Fruit fly (Drosophila melanogaster) whole organism, embryonic: ENCODE measurements around the gene D1.

Experiments used
- Aef1 ChIP-seq: fragments of 200-800 bp; sonication (Bioruptor generic); IDR thresholded peaks from 3 replicates; pipeline ENCODE4 v1.3.6; 2022; ENCODE audit warnings: missing biosample characterization, missing genetic modification characterization
- B-H1 ChIP-seq: fragments of 200-800 bp; sonication (Bioruptor generic); IDR thresholded peaks from 3 replicates; pipeline ENCODE4 v1.3.6; 2022; ENCODE audit warnings: missing biosample characterization, missing genetic modification characterization
- B-H2 ChIP-seq: fragments of 200-800 bp; sonication (Bioruptor generic); optimal IDR thresholded peaks from 2 replicates; lab custom pipeline; 2018; ENCODE audit warnings: missing biosample characterization, mild to moderate bottlenecking, missing genetic modification characterization
- Bgb ChIP-seq: fragments of 200-800 bp; sonication (Bioruptor generic); IDR thresholded peaks from 2 replicates; pipeline ENCODE4 v1.3.6; 2022; ENCODE audit warnings: missing biosample characterization, missing genetic modification characterization; ENCODE audit not compliant: partially characterized antibody
- C15 ChIP-seq: fragments of 200-800 bp; sonication (Bioruptor generic); IDR thresholded peaks from 3 replicates; pipeline ENCODE4 v1.3.6; 2022; ENCODE audit warnings: missing biosample characterization, missing genetic modification characterization
- CG10147 ChIP-seq: fragments of 200-800 bp; sonication (Bioruptor generic); optimal IDR thresholded peaks from 2 replicates; lab custom pipeline; 2019; ENCODE audit warnings: missing biosample characterization, mild to moderate bottlenecking, missing genetic modification characterization, moderate library complexity
- CG10431 ChIP-seq: fragments of 200-800 bp; sonication (Bioruptor generic); optimal IDR thresholded peaks from 3 replicates; lab custom pipeline; 2018; ENCODE audit warnings: missing biosample characterization, mild to moderate bottlenecking, missing genetic modification characterization
- CG10462 ChIP-seq: fragments of 200-800 bp; sonication (Bioruptor generic); optimal IDR thresholded peaks from 2 replicates; lab custom pipeline; 2016; ENCODE audit warnings: missing biosample characterization, missing genetic modification characterization
- CG10959 ChIP-seq: fragments of 200-800 bp; sonication (Bioruptor generic); IDR thresholded peaks from 2 replicates; pipeline ENCODE4 v1.3.6; 2022; ENCODE audit warnings: missing biosample characterization, missing genetic modification characterization
- CG12155 ChIP-seq: fragments of 200-800 bp; sonication (Bioruptor generic); optimal IDR thresholded peaks from 3 replicates; lab custom pipeline; 2016; ENCODE audit warnings: missing biosample characterization, missing genetic modification characterization
- CG12769 ChIP-seq: fragments of 200-800 bp; sonication (Bioruptor generic); optimal IDR thresholded peaks from 2 replicates; lab custom pipeline; 2019; ENCODE audit warnings: missing biosample characterization, mild to moderate bottlenecking, missing genetic modification characterization, moderate library complexity
- CG17359 ChIP-seq: fragments of 200-800 bp; sonication (Bioruptor generic); optimal IDR thresholded peaks from 3 replicates; lab custom pipeline; 2018; ENCODE audit warnings: missing biosample characterization, mild to moderate bottlenecking, missing genetic modification characterization, moderate library complexity
- CG2712 ChIP-seq: fragments of 200-800 bp; optimal IDR thresholded peaks from 3 replicates; lab custom pipeline; 2019; ENCODE audit warnings: missing biosample characterization, mild to moderate bottlenecking, missing genetic modification characterization, moderate library complexity
- CG30020 ChIP-seq: fragments of 200-800 bp; optimal IDR thresholded peaks from 2 replicates; lab custom pipeline; 2019; ENCODE audit warnings: missing biosample characterization, mild to moderate bottlenecking, missing genetic modification characterization, moderate library complexity
- CG31441 ChIP-seq: fragments of 200-800 bp; sonication (Bioruptor generic); IDR thresholded peaks from 2 replicates; pipeline ENCODE4 v1.3.6; 2022; ENCODE audit warnings: missing biosample characterization, missing genetic modification characterization
- CG3838 ChIP-seq: fragments of 200-800 bp; sonication (Bioruptor generic); optimal IDR thresholded peaks from 3 replicates; lab custom pipeline; 2016; ENCODE audit warnings: missing biosample characterization, missing genetic modification characterization
- CG4820 ChIP-seq: fragments of 200-800 bp; sonication (Bioruptor generic); optimal IDR thresholded peaks from 3 replicates; lab custom pipeline; 2016; ENCODE audit warnings: missing biosample characterization, missing genetic modification characterization
- CG6689 ChIP-seq: fragments of 200-800 bp; sonication (Bioruptor generic); IDR thresholded peaks from 2 replicates; pipeline ENCODE4 v1.3.6; 2022; ENCODE audit warnings: missing biosample characterization, missing genetic modification characterization
- CG7372 ChIP-seq: fragments of 200-800 bp; sonication (Bioruptor generic); IDR thresholded peaks from 2 replicates; pipeline ENCODE4 v1.3.6; 2022; ENCODE audit warnings: missing biosample characterization, missing genetic modification characterization
- CG7556 ChIP-seq: fragments of 200-800 bp; sonication (Bioruptor generic); optimal IDR thresholded peaks from 2 replicates; lab custom pipeline; 2017; ENCODE audit warnings: missing biosample characterization, mild to moderate bottlenecking, missing genetic modification characterization
- CG8281 ChIP-seq: fragments of 200-800 bp; sonication (Bioruptor generic); optimal IDR thresholded peaks from 2 replicates; lab custom pipeline; 2018; ENCODE audit warnings: missing biosample characterization, mild to moderate bottlenecking, missing genetic modification characterization, moderate library complexity
- CG8290 ChIP-seq, 3 experiments: fragments of 200-800 bp; sonication (Bioruptor generic); optimal IDR thresholded peaks; 2 replicates each; lab custom pipeline; 2016 to 2019; ENCODE audit warnings: missing biosample characterization in 3 of 3, missing genetic modification characterization in 3 of 3, mild to moderate bottlenecking in 2 of 3, moderate library complexity in 1 of 3
- CG8359 ChIP-seq: fragments of 200-800 bp; sonication (Bioruptor generic); optimal IDR thresholded peaks from 2 replicates; lab custom pipeline; 2017; ENCODE audit warnings: missing biosample characterization, mild to moderate bottlenecking, missing genetic modification characterization, borderline replicate concordance
- CG8478 ChIP-seq: fragments of >200 bp; optimal IDR thresholded peaks from 2 replicates; lab custom pipeline; 2018
- CG8944 ChIP-seq: fragments of 200-800 bp; sonication (Bioruptor generic); optimal IDR thresholded peaks from 3 replicates; lab custom pipeline; 2016; ENCODE audit warnings: missing biosample characterization, missing genetic modification characterization
- CG9932 ChIP-seq: fragments of 200-800 bp; sonication (Bioruptor generic); IDR thresholded peaks from 2 replicates; pipeline ENCODE4 v1.3.6; 2022; ENCODE audit warnings: missing biosample characterization, missing genetic modification characterization
- Dek ChIP-seq: fragments of 200-800 bp; sonication (Bioruptor generic); optimal IDR thresholded peaks from 3 replicates; lab custom pipeline; 2019; ENCODE audit warnings: missing biosample characterization, mild to moderate bottlenecking, missing genetic modification characterization, moderate library complexity
- Dfd ChIP-seq, 2 experiments: fragments of >200 bp; optimal IDR thresholded peaks; 2 replicates each; lab custom pipeline; 2017; ENCODE audit warnings: missing biosample characterization in 2 of 2, missing genetic modification characterization in 2 of 2
- Ets65A ChIP-seq: fragments of 200-800 bp; sonication (Bioruptor generic); peaks from one replicate; lab custom pipeline; 2016; ENCODE audit warnings: missing biosample characterization, missing genetic modification characterization
- Hey ChIP-seq: fragments of 200-800 bp; sonication (Bioruptor generic); optimal IDR thresholded peaks from 3 replicates; lab custom pipeline; 2018; ENCODE audit warnings: missing biosample characterization, mild to moderate bottlenecking, missing genetic modification characterization
- Hr51 ChIP-seq, 2 experiments: fragments of 200-800 bp; sonication (Bioruptor generic); optimal IDR thresholded peaks; 2 replicates in 1 of 2; 3 replicates in 1 of 2; lab custom pipeline; 2016 to 2018; ENCODE audit warnings: missing biosample characterization in 2 of 2, missing genetic modification characterization in 2 of 2, mild to moderate bottlenecking in 1 of 2, moderate library complexity in 1 of 2
- Ptx1 ChIP-seq: fragments of 200-800 bp; sonication (Bioruptor generic); IDR thresholded peaks from 2 replicates; pipeline ENCODE4 v1.3.6; 2022; ENCODE audit warnings: missing biosample characterization, missing genetic modification characterization
- Six4 ChIP-seq: fragments of 200-800 bp; sonication (Bioruptor generic); optimal IDR thresholded peaks from 2 replicates; lab custom pipeline; 2016; ENCODE audit warnings: missing biosample characterization, missing genetic modification characterization
- Sox102F ChIP-seq: fragments of 200-800 bp; sonication (Bioruptor generic); optimal IDR thresholded peaks from 2 replicates; lab custom pipeline; 2018; ENCODE audit warnings: missing biosample characterization, mild to moderate bottlenecking, missing genetic modification characterization, moderate library complexity
- Xrp1 ChIP-seq: fragments of 200-800 bp; sonication (Bioruptor generic); IDR thresholded peaks from 2 replicates; pipeline ENCODE4 v1.3.6; 2022; ENCODE audit warnings: missing biosample characterization, missing genetic modification characterization
- ase ChIP-seq: fragments of 200-800 bp; sonication (Bioruptor generic); IDR thresholded peaks from 3 replicates; pipeline ENCODE4 v1.3.6; 2022; ENCODE audit warnings: missing biosample characterization, missing genetic modification characterization
- chif ChIP-seq, 2 experiments: fragments of 200-800 bp; sonication (Bioruptor generic); optimal IDR thresholded peaks; 3 replicates each; lab custom pipeline; 2016; ENCODE audit warnings: missing biosample characterization in 2 of 2, missing genetic modification characterization in 2 of 2
- chn ChIP-seq: fragments of 200-800 bp; sonication (Bioruptor generic); optimal IDR thresholded peaks from 2 replicates; lab custom pipeline; 2016; ENCODE audit warnings: missing biosample characterization, missing genetic modification characterization
- dmrt99B ChIP-seq: fragments of 200-800 bp; sonication (Bioruptor generic); optimal IDR thresholded peaks from 2 replicates; lab custom pipeline; 2018; ENCODE audit warnings: missing biosample characterization, mild to moderate bottlenecking, missing genetic modification characterization, moderate library complexity
- eyg ChIP-seq: fragments of 200-800 bp; sonication (Bioruptor generic); optimal IDR thresholded peaks from 3 replicates; lab custom pipeline; 2016; ENCODE audit warnings: missing biosample characterization, missing genetic modification characterization
- fru ChIP-seq: fragments of >200 bp; optimal IDR thresholded peaks from 2 replicates; lab custom pipeline; 2017
- grn ChIP-seq: fragments of 200-800 bp; sonication (Bioruptor generic); optimal IDR thresholded peaks from 3 replicates; lab custom pipeline; 2017; ENCODE audit warnings: missing biosample characterization, missing genetic modification characterization
- kay ChIP-seq: fragments of 200-800 bp; sonication (Bioruptor generic); optimal IDR thresholded peaks from 2 replicates; lab custom pipeline; 2016; ENCODE audit warnings: missing biosample characterization, missing genetic modification characterization
- ken ChIP-seq: fragments of 200-800 bp; sonication (Bioruptor generic); IDR thresholded peaks from 3 replicates; pipeline ENCODE4 v1.3.6; 2022; ENCODE audit warnings: missing biosample characterization, missing genetic modification characterization
- klu ChIP-seq: fragments of 200-800 bp; sonication (Bioruptor generic); IDR thresholded peaks from 2 replicates; pipeline ENCODE4 v1.3.6; 2022; ENCODE audit warnings: missing biosample characterization, missing genetic modification characterization
- lab ChIP-seq: fragments of 200-800 bp; sonication (Bioruptor generic); optimal IDR thresholded peaks from 3 replicates; lab custom pipeline; 2017; ENCODE audit warnings: missing biosample characterization, missing genetic modification characterization, mild to moderate bottlenecking, moderate library complexity, missing genetic modification reagents
- pnt ChIP-seq: fragments of 200-800 bp; sonication (Bioruptor generic); optimal IDR thresholded peaks from 3 replicates; lab custom pipeline; 2016; ENCODE audit warnings: missing biosample characterization, missing genetic modification characterization
- pum ChIP-seq: fragments of 200-800 bp; sonication (Bioruptor generic); optimal IDR thresholded peaks from 2 replicates; lab custom pipeline; 2016; ENCODE audit warnings: missing biosample characterization, missing genetic modification characterization
- ro ChIP-seq: fragments of 200-800 bp; sonication (Bioruptor generic); IDR thresholded peaks from 2 replicates; pipeline ENCODE4 v1.3.6; 2022; ENCODE audit warnings: missing biosample characterization, missing genetic modification characterization
- slou ChIP-seq: fragments of 200-800 bp; sonication (Bioruptor generic); optimal IDR thresholded peaks from 3 replicates; lab custom pipeline; 2016; ENCODE audit warnings: missing biosample characterization, missing genetic modification characterization
- sob ChIP-seq: fragments of 200-800 bp; sonication (Bioruptor generic); IDR thresholded peaks from 2 replicates; pipeline ENCODE4 v1.3.6; 2022; ENCODE audit warnings: missing biosample characterization, missing genetic modification characterization
- trh ChIP-seq: fragments of 200-800 bp; sonication (Bioruptor generic); optimal IDR thresholded peaks from 2 replicates; lab custom pipeline; 2016; ENCODE audit warnings: missing biosample characterization, missing genetic modification characterization

Gene D1

DNA sequence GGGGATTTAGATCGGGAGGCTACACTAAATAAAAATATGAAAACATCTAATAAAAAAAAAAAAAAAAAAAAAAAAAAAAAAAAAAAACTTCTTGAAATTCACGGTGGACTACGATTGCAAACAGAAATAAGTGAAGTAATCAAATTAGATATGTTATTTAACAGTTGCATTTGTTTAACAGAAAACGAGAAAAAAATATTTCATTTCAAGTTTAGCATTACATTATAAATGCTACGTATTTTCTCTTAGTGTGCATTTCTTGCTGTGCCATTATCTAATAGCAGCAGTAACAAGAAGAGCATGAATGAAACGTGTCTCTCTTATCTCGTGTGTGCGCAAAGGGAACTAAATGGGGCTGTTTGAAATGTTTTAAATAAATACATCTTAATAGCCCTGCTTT is 15.6 kb downstream of the D1 start (continued):
- peak; percentile 84 for TF ChIP-seq CG6689 (GFP tag; lab: Robert Waterston, UW)
- TF ChIP-seq CG17359 = peak; percentile 88
- TF ChIP-seq CG7556 (GFP tag; lab: Kevin White, UChicago) = peak; percentile 64
- peak; percentile 54 for TF ChIP-seq CG12155 (GFP tag; lab: Kevin White, UChicago)
- TF ChIP-seq Hey = no peak
- peak; percentile 49 for TF ChIP-seq CG3838 (GFP tag; lab: Kevin White, UChicago)
- peak; percentile 91 for TF ChIP-seq Ets65A
- no peak for TF ChIP-seq ken (GFP tag; lab: Robert Waterston, UW)
- peak; percentile 25 for TF ChIP-seq Dek (tag; lab: Kevin White, UChicago)
- no peak for TF ChIP-seq Bgb (GFP tag; lab: Robert Waterston, UW)
- TF ChIP-seq CG12769 = peak; percentile 29
- TF ChIP-seq CG9932 = peak; percentile 41
- peak; percentile 86 for TF ChIP-seq CG2712 (tag; lab: Kevin White, UChicago)
- TF ChIP-seq Xrp1 (GFP tag; lab: Robert Waterston, UW) = peak; percentile 83
- peak; percentile 7; the same call in 1 of the 2 replicates for TF ChIP-seq CG7372 (GFP tag; lab: Robert Waterston, UW)
- peak; percentile 71 for TF ChIP-seq dmrt99B (tag; lab: Kevin White, UChicago)
- TF ChIP-seq eyg (GFP tag; lab: Kevin White, UChicago) = no peak
- TF ChIP-seq CG8281 (tag; lab: Kevin White, UChicago) = peak; percentile 35
- peak; percentile 25 for TF ChIP-seq CG8944 (GFP tag; lab: Kevin White, UChicago)
- peak; percentile 61 to 70 for TF ChIP-seq chif (GFP tag; optimal IDR thresholded peaks at IDR 0.05; lab: Kevin White, UChicago)
- no peak for TF ChIP-seq CG8290 (GFP tag; optimal IDR thresholded peaks at IDR 0.05; lab: Kevin White, UChicago)
- peak in 1 of 2 experiments; percentile 40 for TF ChIP-seq CG8290 (tag; optimal IDR thresholded peaks at IDR 0.05; lab: Kevin White, UChicago)
- peak; percentile 87 for TF ChIP-seq Sox102F
- peak; percentile 36 for TF ChIP-seq CG30020
- TF ChIP-seq ase (GFP tag; lab: Robert Waterston, UW) = 0 out of 3 replicates have a peak, but pooled peaks have one; percentile 10
- TF ChIP-seq CG10431 (GFP tag; lab: Kevin White, UChicago) = no peak
- TF ChIP-seq Ptx1 (GFP tag; lab: Robert Waterston, UW) = peak; percentile 89
- peak; percentile 73 for TF ChIP-seq Aef1 (GFP tag; lab: Robert Waterston, UW)
- TF ChIP-seq CG10959 (GFP tag; lab: Robert Waterston, UW) = no peak
- peak; percentile 42; the same call in 1 of the 2 replicates for TF ChIP-seq klu (GFP tag; lab: Robert Waterston, UW)
- peak; percentile 47 for TF ChIP-seq kay
- peak; percentile 64 for TF ChIP-seq sob (GFP tag; lab: Robert Waterston, UW)
- no peak for TF ChIP-seq grn (GFP tag; lab: Kevin White, UChicago)
- no peak for TF ChIP-seq slou (GFP tag; lab: Kevin White, UChicago)
- TF ChIP-seq CG10462 (GFP tag; lab: Kevin White, UChicago) = peak; percentile 63
- peak; percentile 2 for TF ChIP-seq CG10147 (GFP tag; lab: Kevin White, UChicago)
- TF ChIP-seq Hr51 (GFP tag; optimal IDR thresholded peaks at IDR 0.05; lab: Kevin White, UChicago) = peak in 1 of 2 experiments; percentile 77
- peak; percentile 75 for TF ChIP-seq CG4820
- no peak for TF ChIP-seq fru (lab: Kevin White, UChicago)
- TF ChIP-seq Dfd (GFP tag; optimal IDR thresholded peaks at IDR 0.05; lab: Kevin White, UChicago) = no peak
- TF ChIP-seq CG8359 (GFP tag; lab: Kevin White, UChicago) = peak; percentile 11
- TF ChIP-seq ro (GFP tag; lab: Robert Waterston, UW) = no peak
- peak; percentile 80 for TF ChIP-seq CG31441 (GFP tag; lab: Robert Waterston, UW)
- peak; percentile 19 for TF ChIP-seq trh (GFP tag; lab: Kevin White, UChicago)
- TF ChIP-seq chn (GFP tag; lab: Kevin White, UChicago) = peak; percentile 32
- TF ChIP-seq Six4 (GFP tag; lab: Kevin White, UChicago) = peak; percentile 38
- TF ChIP-seq C15 (GFP tag; lab: Robert Waterston, UW) = no peak
- TF ChIP-seq pum = peak; percentile 62
- TF ChIP-seq B-H2 (GFP tag; lab: Kevin White, UChicago) = no peak
- peak; percentile 75 for TF ChIP-seq lab (GFP tag; lab: Kevin White, UChicago)
- no peak for TF ChIP-seq CG8478 (lab: Kevin White, UChicago)
- TF ChIP-seq pnt (GFP tag; lab: Kevin White, UChicago) = peak; percentile 56
- peak; percentile 60 for TF ChIP-seq B-H1 (GFP tag; lab: Robert Waterston, UW)
